Fruit fly (Drosophila melanogaster) Kc167 (cell line): Measurements from ENCODE around the gene CG13005.

Experiments
- Myc ChIP-seq: fragments of >200 bp; optimal IDR thresholded peaks from 2 replicates; lab custom pipeline; 2017; ENCODE audit warnings: missing external identifiers
- Sin3A ChIP-seq: fragments of >200 bp; optimal IDR thresholded peaks from 2 replicates; lab custom pipeline; 2018; ENCODE audit warnings: missing external identifiers
- h ChIP-seq: fragments of >200 bp; optimal IDR thresholded peaks from 3 replicates; lab custom pipeline; 2018; ENCODE audit warnings: missing external identifiers
- insv ChIP-seq: fragments of >200 bp; optimal IDR thresholded peaks from 3 replicates; lab custom pipeline; 2018; ENCODE audit warnings: missing external identifiers
- psq ChIP-seq: fragments of >200 bp; optimal IDR thresholded peaks from 2 replicates; lab custom pipeline; 2017; ENCODE audit warnings: missing external identifiers
- ttk ChIP-seq: sonication (Bioruptor generic); optimal IDR thresholded peaks from 2 replicates; lab custom pipeline; 2017; ENCODE audit warnings: missing external identifiers

dm6 chrX:16757645-16758044, 45.8 kb upstream of the CG13005 start:
- no peak for TF ChIP-seq h (lab: Kevin White, UChicago)
- no peak for TF ChIP-seq Sin3A (lab: Kevin White, UChicago)
- no peak for TF ChIP-seq psq (lab: Kevin White, UChicago)
- TF ChIP-seq insv: no peak
- no peak for TF ChIP-seq ttk (lab: Kevin White, UChicago)
- TF ChIP-seq Myc (lab: Kevin White, UChicago): no peak
